Worm (Caenorhabditis elegans): ENCODE results near the gene K08E7.5.
A peak's percentile ranks its signal among the peaks of the same experiment; 100 is the strongest.

K08E7.5 gene

ce11 chrIV:12618877-12619276 lies 45.7 kb downstream of the K08E7.5 start:
- TF ChIP-seq repo-1 (tag; optimal IDR thresholded peaks at IDR 0.05) = no peak
- peak; percentile 38; the same call in 1 of the 2 replicates for TF ChIP-seq hmg-1.2 (GFP tag; IDR thresholded peaks at IDR 0.05)

- TF ChIP-seq unc-62 (GFP tag; optimal IDR thresholded peaks at IDR 0.05) (no peak), xnd-1 (tag; optimal IDR thresholded peaks at IDR 0.05) (no peak), cebp-2 (GFP tag; IDR thresholded peaks at IDR 0.05) (no peak), F39B2.1 (GFP tag; IDR thresholded peaks at IDR 0.05) (no peak), Y56A3A.18 (GFP tag; IDR thresholded peaks at IDR 0.05) (no peak), tlf-1 (GFP tag; optimal IDR thresholded peaks at IDR 0.05) (no peak), hlh-26 (GFP tag; conservative IDR thresholded peaks at IDR 0.05) (no peak), attf-6 (GFP tag; IDR thresholded peaks at IDR 0.05) (no peak), F37B4.10 (GFP tag; IDR thresholded peaks at IDR 0.05) (no peak), die-1 (tag; optimal IDR thresholded peaks at IDR 0.05) (no peak), Y95B8A.8 (GFP tag; IDR thresholded peaks at IDR 0.05) (no peak), ama-1 (optimal IDR thresholded peaks at IDR 0.05) (no peak), ama-1 (GFP tag; optimal IDR thresholded peaks at IDR 0.05) (no peak), snpc-4 (GFP tag; optimal IDR thresholded peaks at IDR 0.05) (no peak), snpc-4 (tag; optimal IDR thresholded peaks at IDR 0.05) (no peak), lin-54 (GFP tag; optimal IDR thresholded peaks at IDR 0.05) (no peak), F33H1.4 (GFP tag; IDR thresholded peaks at IDR 0.05) (no peak)
These were observed 47.8 kb downstream of the K08E7.5 start for ce11 chrIV:12620921-12621320.

- TF ChIP-seq ztf-28 (GFP tag; IDR thresholded peaks at IDR 0.05) (peak; percentile 93), egrh-3 (GFP tag; IDR thresholded peaks at IDR 0.05) (0 out of 2 replicates have a peak, but pooled peaks have one; percentile 61), ceh-91 (GFP tag; IDR thresholded peaks at IDR 0.05) (peak; percentile 87), Y95B8A.8 (GFP tag; IDR thresholded peaks at IDR 0.05) (peak; percentile 82), mcd-1 (GFP tag; IDR thresholded peaks at IDR 0.05) (peak; percentile 63), pbrm-1 (GFP tag; IDR thresholded peaks at IDR 0.05) (peak; percentile 77), madf-8 (GFP tag; conservative IDR thresholded peaks at IDR 0.05) (peak; percentile 37), bed-2 (GFP tag; IDR thresholded peaks at IDR 0.05) (peak; percentile 58; the same call in 1 of the 2 replicates), lin-54 (GFP tag; optimal IDR thresholded peaks at IDR 0.05) (peak; percentile 21), snpc-4 (GFP tag; optimal IDR thresholded peaks at IDR 0.05) (peak; percentile 34), snpc-4 (tag; optimal IDR thresholded peaks at IDR 0.05) (peak in 1 of 4 experiments; percentile 43), Y67H2A.10 (GFP tag; conservative IDR thresholded peaks at IDR 0.05) (peak; percentile 75; the same call in 1 of the 2 replicates), efl-1 (GFP tag; optimal IDR thresholded peaks at IDR 0.05) (peak; percentile 26), rcor-1 (GFP tag; IDR thresholded peaks at IDR 0.05) (peak; percentile 82), B0019.2 (GFP tag; conservative IDR thresholded peaks at IDR 0.05) (peak; percentile 70), athp-1 (tag; optimal IDR thresholded peaks at IDR 0.05) (peak; percentile 25), F33H1.4 (GFP tag; IDR thresholded peaks at IDR 0.05) (peak; percentile 54), madf-10 (tag; optimal IDR thresholded peaks at IDR 0.05) (peak; percentile 9), Y53G8AR.9 (GFP tag; conservative IDR thresholded peaks at IDR 0.05) (0 out of 2 replicates have a peak, but pooled peaks have one; percentile 8), attf-6 (GFP tag; IDR thresholded peaks at IDR 0.05) (peak; percentile 83), hsf-1 (GFP tag; IDR thresholded peaks at IDR 0.05) (peak; percentile 67), ceh-100 (GFP tag; IDR thresholded peaks at IDR 0.05) (peak; percentile 98), dpl-1 (GFP tag; optimal IDR thresholded peaks at IDR 0.05) (peak; percentile 21), attf-3 (GFP tag; conservative IDR thresholded peaks at IDR 0.05) (peak; percentile 99), bed-1 (GFP tag; IDR thresholded peaks at IDR 0.05) (0 out of 2 replicates have a peak, but pooled peaks have one; percentile 27), lsl-1 (GFP tag; optimal IDR thresholded peaks at IDR 0.05) (peak; percentile 51), F49E8.2 (tag; optimal IDR thresholded peaks at IDR 0.05; ENCODE audit: insufficient read depth) (peak; percentile 36), D2030.7 (GFP tag; IDR thresholded peaks at IDR 0.05) (peak; percentile 96), madf-6 (GFP tag; IDR thresholded peaks at IDR 0.05) (peak; percentile 72), lir-1 (GFP tag; conservative IDR thresholded peaks at IDR 0.05) (peak; percentile 51; the same call in 1 of the 2 replicates)
These were observed 48.4 kb downstream of the K08E7.5 start for ce11 chrIV:12621483-12622078.
